Worm (Caenorhabditis elegans) whole organism, L2 larva: ENCODE data around the gene R03D7.8.
A peak's percentile ranks its signal among the peaks of the same experiment; 100 is the strongest.

Experiments
- C34F6.9 ChIP-seq: fragments of 150-350 bp; optimal IDR thresholded peaks from 2 replicates; lab custom pipeline; 2014; ENCODE audit warnings: missing biosample characterization, missing genetic modification characterization
- F13H6.1 ChIP-seq: sonication (generic microtip); optimal IDR thresholded peaks from 2 replicates; lab custom pipeline; 2016; ENCODE audit warnings: missing genetic modification characterization, missing compliant biosample characterization
- R02D3.7 ChIP-seq: fragments of 150-350 bp; optimal IDR thresholded peaks from 2 replicates; lab custom pipeline; 2014; ENCODE audit warnings: missing biosample characterization, missing genetic modification characterization
- ama-1 ChIP-seq: fragments of 150-350 bp; optimal IDR thresholded peaks from 2 replicates; lab custom pipeline; 2018; ENCODE audit warnings: inconsistent platforms
- ceh-16 ChIP-seq: fragments of 150-350 bp; optimal IDR thresholded peaks from 2 replicates; lab custom pipeline; 2014; ENCODE audit warnings: missing biosample characterization, missing genetic modification characterization
- nhr-12 ChIP-seq: fragments of 150-350 bp; optimal IDR thresholded peaks from 2 replicates; lab custom pipeline; 2014; ENCODE audit warnings: missing biosample characterization, missing genetic modification characterization
- nhr-21 ChIP-seq: fragments of 150-350 bp; optimal IDR thresholded peaks from 2 replicates; lab custom pipeline; 2014; ENCODE audit warnings: missing biosample characterization, missing genetic modification characterization
- skn-1 ChIP-seq: sonication (generic microtip); optimal IDR thresholded peaks from 2 replicates; lab custom pipeline; 2017; ENCODE audit warnings: missing biosample characterization, missing genetic modification characterization
- snpc-4 ChIP-seq: fragments of 150-350 bp; optimal IDR thresholded peaks from 2 replicates; lab custom pipeline; 2014; ENCODE audit warnings: missing biosample characterization, missing genetic modification characterization
- unc-39 ChIP-seq: fragments of 150-350 bp; optimal IDR thresholded peaks from 2 replicates; lab custom pipeline; 2014; ENCODE audit warnings: missing biosample characterization, missing genetic modification characterization
- ztf-11 ChIP-seq: sonication (generic microtip); optimal IDR thresholded peaks from 2 replicates; lab custom pipeline; 2017; ENCODE audit warnings: missing biosample characterization, missing genetic modification characterization

- no peak for TF ChIP-seq ztf-11 (tag; lab: Kevin White, UChicago)
- TF ChIP-seq C34F6.9: peak; percentile 29
- no peak for TF ChIP-seq unc-39 (tag; lab: Kevin White, UChicago)
- no peak for TF ChIP-seq ceh-16 (tag; lab: Kevin White, UChicago)
- no peak for TF ChIP-seq nhr-21 (tag; lab: Kevin White, UChicago)
- TF ChIP-seq F13H6.1 (tag; lab: Kevin White, UChicago): peak; percentile 61
- peak; percentile 85 for TF ChIP-seq skn-1 (tag; lab: Kevin White, UChicago)
- TF ChIP-seq ama-1: no peak
- no peak for TF ChIP-seq R02D3.7 (tag; lab: Kevin White, UChicago)
- TF ChIP-seq snpc-4 (tag; lab: Kevin White, UChicago): no peak
- TF ChIP-seq nhr-12 (tag; lab: Kevin White, UChicago): no peak
Observed at ce11 chrII:10950107-10950679, 6.5 kb downstream of the R03D7.8 start, which contains the start of gene gst-5.
